Fruit fly (Drosophila melanogaster) whole organism, wandering third instar larva: ENCODE data around the gene CG7099.

Source experiments
- Abd-B ChIP-seq: fragments of >200 bp; optimal IDR thresholded peaks from 2 replicates; lab custom pipeline; 2017; ENCODE audit warnings: missing biosample characterization, missing genetic modification characterization
- Sp1 ChIP-seq: fragments of 200-800 bp; sonication (Bioruptor generic); optimal IDR thresholded peaks from 3 replicates; lab custom pipeline; 2019; ENCODE audit warnings: missing biosample characterization, mild to moderate bottlenecking, missing genetic modification characterization, moderate library complexity
- br ChIP-seq: fragments of 200-800 bp; sonication (Bioruptor generic); optimal IDR thresholded peaks from 2 replicates; lab custom pipeline; 2016; ENCODE audit warnings: missing biosample characterization, missing genetic modification characterization
- fru ChIP-seq: fragments of 200-800 bp; sonication (Bioruptor generic); optimal IDR thresholded peaks from 3 replicates; lab custom pipeline; 2016; ENCODE audit warnings: missing biosample characterization, mild to moderate bottlenecking, missing genetic modification characterization
- lola ChIP-seq: fragments of >200 bp; optimal IDR thresholded peaks from 2 replicates; lab custom pipeline; 2017; ENCODE audit warnings: missing biosample characterization, missing genetic modification characterization
- usp ChIP-seq: fragments of >200 bp; optimal IDR thresholded peaks from 2 replicates; lab custom pipeline; 2017; ENCODE audit warnings: missing biosample characterization, missing genetic modification characterization

DNA sequence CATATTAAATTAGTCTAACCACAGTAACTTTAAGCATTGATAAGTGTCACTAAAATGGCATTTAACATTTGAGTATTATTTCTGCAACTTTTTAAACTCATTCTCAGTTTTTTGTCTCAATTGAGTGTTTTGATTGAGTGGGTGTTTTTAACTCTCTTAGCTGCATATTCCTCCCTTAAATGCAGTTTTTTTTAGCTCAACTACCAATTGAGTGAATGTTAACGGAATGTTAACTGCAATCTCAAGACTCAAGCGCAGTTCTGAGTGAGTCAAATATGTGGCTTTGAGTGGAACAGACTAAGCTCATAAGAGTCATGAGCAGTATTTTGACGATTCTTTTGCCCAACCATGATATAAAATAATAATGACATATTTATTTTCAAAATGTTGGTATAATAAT is 24.4 kb upstream of the CG7099 start:
- TF ChIP-seq fru (GFP tag; lab: Kevin White, UChicago) (no peak), Abd-B (GFP tag; lab: Kevin White, UChicago) (no peak), lola (GFP tag; lab: Kevin White, UChicago) (no peak), Sp1 (GFP tag; lab: Kevin White, UChicago) (no peak), br (GFP tag; lab: Kevin White, UChicago) (no peak), usp (GFP tag; lab: Kevin White, UChicago) (no peak)
